Worm (Caenorhabditis elegans) whole organism, young adult: ENCODE results near the gene srx-23.
"Not testable (repeated sequence)": the region's sequence is repeated elsewhere in the genome, so short reads cannot be mapped to it uniquely, and the experiment has no call there.

ENCODE experiments used
- B0035.1 ChIP-seq: sonication (generic microtip); optimal IDR thresholded peaks from 2 replicates; lab custom pipeline; 2016; ENCODE audit warnings: missing genetic modification characterization, mild to moderate bottlenecking, missing compliant biosample characterization, missing genotype, missing genetic modification reagents
- B0261.1 ChIP-seq: sonication (generic microtip); optimal IDR thresholded peaks from 2 replicates; lab custom pipeline; 2016; ENCODE audit warnings: mild to moderate bottlenecking, missing genetic modification characterization, moderate library complexity, missing compliant biosample characterization
- C06A6.2 ChIP-seq: fragments of 200-800 bp; sonication (Bioruptor generic); conservative IDR thresholded peaks from 2 replicates; pipeline ENCODE4 v1.3.6; 2022; ENCODE audit warnings: missing genetic modification characterization, missing compliant biosample characterization
- C17E4.6 ChIP-seq: fragments of 200-800 bp; sonication (Bioruptor generic); IDR thresholded peaks from 2 replicates; pipeline ENCODE4 v1.3.6; 2022; ENCODE audit warnings: missing genetic modification reagents, missing genetic modification characterization, missing compliant biosample characterization
- D2030.7 ChIP-seq: fragments of 200-800 bp; sonication (Bioruptor generic); IDR thresholded peaks from 2 replicates; pipeline ENCODE4 v1.3.6; 2022; ENCODE audit warnings: missing genetic modification reagents, missing genetic modification characterization, missing compliant biosample characterization
- F23B12.7 ChIP-seq: sonication (generic microtip); optimal IDR thresholded peaks from 2 replicates; lab custom pipeline; 2017; ENCODE audit warnings: missing genetic modification characterization, mild to moderate bottlenecking, missing compliant biosample characterization, antibody characterized with exemption, moderate library complexity; ENCODE audit not compliant: insufficient read depth
- F49E8.2 ChIP-seq: sonication (generic microtip); optimal IDR thresholded peaks from 3 replicates; lab custom pipeline; 2017; ENCODE audit warnings: missing genetic modification characterization, mild to moderate bottlenecking, missing compliant biosample characterization, antibody characterized with exemption, moderate library complexity; ENCODE audit not compliant: insufficient read depth
- F55B11.4 ChIP-seq: sonication (generic microtip); optimal IDR thresholded peaks from 2 replicates; lab custom pipeline; 2016; ENCODE audit warnings: missing compliant biosample characterization, missing genetic modification characterization, borderline replicate concordance; ENCODE audit not compliant: insufficient read depth
- Y53G8AR.9 ChIP-seq: fragments of 200-800 bp; sonication (Bioruptor generic); conservative IDR thresholded peaks from 2 replicates; pipeline ENCODE4 v1.3.6; 2022; ENCODE audit warnings: missing genetic modification reagents, missing genetic modification characterization, missing compliant biosample characterization
- Y95B8A.8 ChIP-seq: fragments of 200-800 bp; sonication (Bioruptor generic); IDR thresholded peaks from 2 replicates; pipeline ENCODE4 v1.3.6; 2022; ENCODE audit warnings: missing genetic modification reagents, missing genetic modification characterization, missing compliant biosample characterization
- aptf-3 ChIP-seq: fragments of 200-800 bp; sonication (Bioruptor generic); IDR thresholded peaks from 2 replicates; pipeline ENCODE4 v1.3.6; 2022; ENCODE audit warnings: missing genetic modification characterization, missing compliant biosample characterization
- ceh-40 ChIP-seq: fragments of 200-800 bp; sonication (Bioruptor generic); IDR thresholded peaks from 2 replicates; pipeline ENCODE4 v1.3.6; 2022; ENCODE audit warnings: missing genetic modification characterization, missing compliant biosample characterization
- ceh-79 ChIP-seq: sonication (generic microtip); optimal IDR thresholded peaks from 2 replicates; lab custom pipeline; 2017; ENCODE audit warnings: mild to moderate bottlenecking, missing genetic modification characterization, missing compliant biosample characterization
- ceh-91 ChIP-seq: fragments of 200-800 bp; sonication (Bioruptor generic); IDR thresholded peaks from 2 replicates; pipeline ENCODE4 v1.3.6; 2022; ENCODE audit warnings: missing genetic modification reagents, missing genetic modification characterization, missing compliant biosample characterization
- chd-7 ChIP-seq: sonication (generic microtip); optimal IDR thresholded peaks from 2 replicates; lab custom pipeline; 2016; ENCODE audit warnings: mild to moderate bottlenecking, missing genetic modification characterization, moderate library complexity, missing compliant biosample characterization
- him-1 ChIP-seq: sonication (generic microtip); optimal IDR thresholded peaks from 2 replicates; lab custom pipeline; 2016; ENCODE audit warnings: missing genotype, missing genetic modification reagents, missing genetic modification characterization, missing compliant biosample characterization
- lag-1 ChIP-seq: fragments of 200-800 bp; sonication (Bioruptor generic); IDR thresholded peaks from 2 replicates; pipeline ENCODE4 v1.3.6; 2022; ENCODE audit warnings: missing genetic modification reagents, missing genetic modification characterization, missing compliant biosample characterization
- lin-26 ChIP-seq: fragments of 200-800 bp; sonication (Bioruptor generic); IDR thresholded peaks from 2 replicates; pipeline ENCODE4 v1.3.6; 2022; ENCODE audit warnings: missing genetic modification reagents, missing genetic modification characterization, missing compliant biosample characterization
- madf-8 ChIP-seq: fragments of 200-800 bp; sonication (Bioruptor generic); conservative IDR thresholded peaks from 2 replicates; pipeline ENCODE4 v1.3.6; 2022; ENCODE audit warnings: missing genetic modification reagents, missing genetic modification characterization, missing compliant biosample characterization
- nhr-120 ChIP-seq: fragments of 200-800 bp; sonication (Bioruptor generic); IDR thresholded peaks from 2 replicates; pipeline ENCODE4 v1.3.6; 2022; ENCODE audit warnings: missing genetic modification characterization, missing compliant biosample characterization
- nhr-27 ChIP-seq: fragments of 200-800 bp; sonication (Bioruptor generic); optimal IDR thresholded peaks from 2 replicates; lab custom pipeline; 2018; ENCODE audit warnings: mild to moderate bottlenecking, missing genetic modification characterization, moderate library complexity, missing compliant biosample characterization
- nhr-80 ChIP-seq: sonication (generic microtip); optimal IDR thresholded peaks from 2 replicates; lab custom pipeline; 2016; ENCODE audit warnings: missing genetic modification characterization, missing compliant biosample characterization
- rpc-1 ChIP-seq, 2 experiments: fragments of 150-350 bp in 1 of 2; sonication (generic microtip) in 1 of 2; optimal IDR thresholded peaks; 2 replicates each; lab custom pipeline; 2014 to 2018; ENCODE audit warnings: missing biosample characterization in 1 of 2, missing genetic modification characterization in 1 of 2, missing genetic modification reagents in 1 of 2, missing genotype in 1 of 2
- snpc-4 ChIP-seq, 5 experiments: fragments of 150-350 bp in 1 of 5; sonication (generic microtip) in 4 of 5; optimal IDR thresholded peaks; 2 replicates each; lab custom pipeline; 2014 to 2018; ENCODE audit warnings: missing genetic modification characterization in 5 of 5, missing biosample characterization in 3 of 5, antibody characterized with exemption in 2 of 5, mild to moderate bottlenecking in 2 of 5, missing compliant biosample characterization in 2 of 5, missing genotype in 2 of 5, moderate library complexity in 2 of 5, missing genetic modification reagents in 1 of 5
- tbp1 ChIP-seq: fragments of 200-800 bp; sonication (Bioruptor generic); optimal IDR thresholded peaks from 2 replicates; lab custom pipeline; 2018; ENCODE audit warnings: mild to moderate bottlenecking, missing genetic modification characterization, missing compliant biosample characterization
- unc-130 ChIP-seq: sonication (generic microtip); optimal IDR thresholded peaks from 2 replicates; lab custom pipeline; 2016; ENCODE audit warnings: missing genetic modification reagents, missing genetic modification characterization, missing compliant biosample characterization
- zfh-2 ChIP-seq: fragments of 200-800 bp; sonication (Bioruptor generic); conservative IDR thresholded peaks from 2 replicates; pipeline ENCODE4 v1.3.6; 2022; ENCODE audit warnings: missing genetic modification reagents, missing genetic modification characterization, missing compliant biosample characterization
- ztf-25 ChIP-seq: fragments of 200-800 bp; sonication (Bioruptor generic); IDR thresholded peaks from 2 replicates; pipeline ENCODE4 v1.3.6; 2022; ENCODE audit warnings: missing genetic modification reagents, missing genetic modification characterization, missing compliant biosample characterization

The srx-23 gene

DNA sequence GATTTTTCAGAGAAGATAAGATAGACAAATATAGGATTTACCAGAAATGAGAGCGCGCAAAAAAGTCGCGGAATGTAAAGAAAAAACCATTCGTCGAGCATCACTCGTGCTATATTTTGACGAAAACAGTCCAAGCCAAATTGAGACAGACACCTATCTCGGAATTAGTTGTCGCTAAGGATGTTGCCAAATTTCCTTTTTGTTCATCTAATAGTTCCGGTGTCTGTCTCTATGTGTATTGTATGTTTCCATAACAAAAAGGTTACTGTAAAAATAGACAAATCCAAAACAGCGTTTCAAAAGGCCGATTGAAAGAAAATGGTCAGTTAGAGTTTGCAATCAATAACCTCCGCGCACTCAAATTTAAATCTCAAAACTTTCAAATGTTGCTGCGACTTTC lies 12.5 kb downstream of the srx-23 start, which contains the start of gene srj-53:
srj-53 (minus strand) TSS at position 101 of the 400 bp plus-strand sequence.
- TF ChIP-seq C06A6.2 (GFP tag; lab: Robert Waterston, UW) (no peak), B0035.1 (no peak), nhr-120 (GFP tag; lab: Robert Waterston, UW) (no peak), lag-1 (GFP tag; lab: Robert Waterston, UW) (no peak), ceh-91 (GFP tag; lab: Robert Waterston, UW) (no peak), chd-7 (no peak)

DNA sequence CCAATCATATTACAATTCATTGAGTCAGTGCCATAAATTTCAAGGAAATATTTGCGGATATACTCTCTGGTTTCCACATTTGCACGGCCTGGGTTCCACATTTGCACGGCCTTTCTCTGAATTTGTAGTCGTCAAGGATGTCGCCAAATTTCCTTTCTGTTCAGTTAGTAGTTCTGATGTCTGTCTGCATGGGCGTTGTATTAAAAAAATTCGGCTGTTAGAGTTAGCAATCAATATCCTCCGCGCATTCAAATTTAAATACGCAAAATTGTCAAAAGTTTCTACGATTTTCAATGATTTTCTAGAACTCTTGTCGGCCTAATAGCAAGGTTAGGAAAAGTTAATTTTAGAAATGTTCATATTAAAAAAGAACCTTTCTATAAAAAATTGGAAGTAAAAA lies 13.8 kb downstream of the srx-23 start, which contains the start of gene srj-52:
srj-52 (minus strand) TSS at position 101 of the 400 bp plus-strand sequence.
- no peak for TF ChIP-seq F23B12.7 (tag; lab: Kevin White, UChicago)
- TF ChIP-seq C17E4.6, result no peak

DNA sequence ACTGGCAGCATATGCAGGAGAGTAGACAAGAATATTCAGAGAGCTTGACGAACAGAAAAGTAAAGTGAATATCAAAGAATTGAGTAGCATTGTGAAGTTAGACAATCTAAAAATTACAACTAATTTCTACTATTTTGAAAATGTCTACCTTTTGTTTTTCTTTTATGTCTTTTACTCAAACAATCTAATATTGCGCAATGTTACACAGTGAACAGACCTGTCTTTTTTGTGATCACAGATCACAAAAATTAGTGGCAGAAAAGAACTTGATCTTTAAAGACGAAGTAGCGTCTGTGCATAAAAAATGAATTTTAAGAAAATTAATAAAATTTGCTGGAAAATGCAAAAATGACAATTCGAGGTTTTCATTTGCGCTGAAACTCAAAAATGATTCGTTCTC lies 16.9 kb downstream of the srx-23 start:
- TF ChIP-seq Y95B8A.8 (GFP tag; lab: Robert Waterston, UW), result no peak
- no peak for TF ChIP-seq madf-8 (GFP tag; lab: Robert Waterston, UW)
- no peak for TF ChIP-seq F55B11.4 (tag; lab: Kevin White, UChicago)
- no peak for TF ChIP-seq lag-1 (GFP tag; lab: Robert Waterston, UW)
- no peak for TF ChIP-seq snpc-4 (GFP tag; optimal IDR thresholded peaks at IDR 0.05; lab: Kevin White, UChicago)
- no peak for TF ChIP-seq snpc-4 (tag; optimal IDR thresholded peaks at IDR 0.05; lab: Kevin White, UChicago)
- TF ChIP-seq him-1 (tag; lab: Kevin White, UChicago), result no peak
- TF ChIP-seq lin-26 (GFP tag; lab: Robert Waterston, UW), result no peak
- no peak for TF ChIP-seq nhr-27
- TF ChIP-seq ceh-79 (tag; lab: Kevin White, UChicago), result no peak
- no peak for TF ChIP-seq Y53G8AR.9 (GFP tag; lab: Robert Waterston, UW)
- TF ChIP-seq F49E8.2 (tag; lab: Kevin White, UChicago), result no peak

DNA sequence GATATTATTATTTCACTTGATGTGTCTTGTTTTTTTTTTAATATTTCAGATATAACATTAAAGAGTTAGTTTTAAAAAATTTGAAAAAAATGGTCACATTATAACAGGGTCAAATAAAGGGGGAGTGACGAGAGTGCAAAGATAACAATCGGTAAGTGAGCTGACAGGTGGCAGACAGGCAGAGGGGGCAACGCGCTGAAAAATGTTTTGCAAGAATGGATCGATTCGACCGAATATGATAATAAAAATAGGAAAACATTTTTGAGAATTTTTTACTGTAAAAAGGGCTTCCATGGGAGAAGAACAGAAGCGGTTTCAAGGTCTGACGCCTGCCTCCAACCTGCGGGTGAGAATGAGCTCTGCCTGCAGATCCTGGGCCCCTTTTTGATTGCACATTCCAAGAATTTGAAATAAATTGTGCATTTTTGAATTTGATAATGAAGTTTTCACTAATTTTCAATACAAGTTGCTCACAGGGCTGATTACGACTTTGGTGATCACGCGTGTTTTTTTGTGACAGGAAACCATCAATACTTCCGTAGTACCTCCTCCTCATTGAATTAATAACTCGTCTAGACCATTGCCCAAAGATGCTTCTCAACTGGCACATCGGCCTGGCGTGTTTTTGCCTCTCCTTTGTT lies 17.5 kb downstream of the srx-23 start, which contains the start of the genes ugt-29 and srx-5:
ugt-29 (minus strand) TSS at position 101 of the 641 bp plus-strand sequence.
srx-5 (plus strand) TSS at position 591 of the 641 bp plus-strand sequence.
- TF ChIP-seq ceh-40, result no peak
- peak; percentile 39 for TF ChIP-seq nhr-80 (tag; lab: Kevin White, UChicago)

DNA sequence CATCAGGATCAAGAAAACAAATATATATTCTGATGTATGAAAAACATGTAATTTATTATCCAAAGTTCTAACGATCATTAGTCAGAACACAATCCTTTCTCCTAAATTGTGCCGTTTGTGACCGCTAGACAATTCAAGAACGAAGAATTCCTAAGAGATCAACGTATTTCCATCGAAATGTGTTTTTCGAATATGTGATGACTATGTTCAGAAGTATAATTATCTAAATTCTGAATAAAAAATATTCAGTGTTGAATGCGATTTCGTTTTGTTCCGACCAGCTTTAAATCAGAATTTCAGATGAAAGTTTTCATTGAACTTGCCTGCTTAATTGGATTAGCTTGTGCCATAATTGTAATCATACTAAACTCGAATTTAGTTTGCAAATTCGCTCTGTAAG lies 20.1 kb downstream of the srx-23 start, which contains the start of gene srbc-37:
srbc-37 (plus strand) TSS at position 301 of the 400 bp plus-strand sequence.
- TF ChIP-seq unc-130 (GFP tag; lab: Kevin White, UChicago), result no peak
- TF ChIP-seq lin-26 (GFP tag; lab: Robert Waterston, UW), result no peak
- no peak for TF ChIP-seq zfh-2 (GFP tag; lab: Robert Waterston, UW)
- TF ChIP-seq, all 124 proteins: peak for 0

DNA sequence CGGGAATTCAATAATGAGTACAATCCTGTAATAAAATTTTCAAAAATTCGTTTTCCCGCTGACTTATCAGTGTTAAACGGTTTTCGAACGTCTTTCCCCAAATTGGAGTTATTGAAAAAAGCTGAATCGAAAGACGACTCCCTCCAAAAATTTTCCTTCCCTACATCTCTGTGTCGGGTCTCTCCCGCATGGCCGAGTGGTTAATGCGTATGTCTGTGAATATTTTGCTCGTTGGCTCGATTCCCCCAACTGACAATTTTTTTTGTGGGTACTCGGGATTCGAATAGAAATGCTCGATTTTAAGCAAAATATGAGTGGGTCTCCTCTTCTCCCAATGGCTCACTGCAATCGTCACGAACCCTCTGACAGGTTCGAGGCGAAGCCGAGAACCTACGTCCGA lies 24.3 kb downstream of the srx-23 start:
- TF ChIP-seq B0261.1 (peak; percentile 54), rpc-1 (tag; optimal IDR thresholded peaks at IDR 0.05; lab: Kevin White, UChicago) (peak; percentile 50), aptf-3 (0 out of 2 replicates have a peak, but pooled peaks have one; percentile 31), D2030.7 (peak; percentile 26; the same call in 1 of the 2 replicates), ztf-25 (GFP tag; lab: Robert Waterston, UW) (peak; percentile 67; the same call in 1 of the 2 replicates), tbp1 (GFP tag; lab: Kevin White, UChicago) (peak; percentile 82), lin-26 (GFP tag; lab: Robert Waterston, UW) (peak; percentile 87)
- not testable (repeated sequence) for TF ChIP-seq rpc-1 (optimal IDR thresholded peaks at IDR 0.05; lab: Kevin White, UChicago)
- TF ChIP-seq, all 124 proteins: peak for 7; not testable (repeated sequence) for 117
